Worm (Caenorhabditis elegans): ENCODE data around the gene R02F11.1.

DNA sequence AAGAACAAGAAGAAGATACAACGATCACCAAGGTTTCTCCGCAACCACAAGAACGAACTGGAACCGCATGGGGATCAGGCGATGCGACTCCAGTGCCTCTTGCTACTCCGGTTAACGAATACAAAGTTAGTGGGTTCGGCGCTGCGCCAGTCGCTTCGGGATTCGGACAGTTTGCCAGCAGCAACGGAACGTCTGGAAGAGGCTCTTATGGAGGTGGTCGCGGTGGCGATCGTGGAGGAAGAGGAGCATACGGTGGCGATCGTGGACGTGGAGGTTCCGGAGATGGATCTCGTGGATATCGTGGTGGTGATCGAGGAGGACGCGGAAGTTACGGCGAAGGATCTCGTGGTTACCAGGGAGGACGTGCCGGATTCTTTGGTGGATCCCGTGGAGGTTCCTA, 42.9 kb upstream of the R02F11.1 start:
- TF ChIP-seq R02D3.7 (tag; optimal IDR thresholded peaks at IDR 0.05) (no peak), unc-39 (tag; optimal IDR thresholded peaks at IDR 0.05) (no peak), lsy-2 (tag; optimal IDR thresholded peaks at IDR 0.05) (no peak), ama-1 (optimal IDR thresholded peaks at IDR 0.05) (no peak), nhr-25 (tag; optimal IDR thresholded peaks at IDR 0.05) (no peak), zag-1 (tag; optimal IDR thresholded peaks at IDR 0.05) (no peak), aly-2 (tag; optimal IDR thresholded peaks at IDR 0.05) (no peak), nhr-6 (tag; optimal IDR thresholded peaks at IDR 0.05) (no peak), F13H6.1 (tag; optimal IDR thresholded peaks at IDR 0.05) (no peak), snpc-4 (tag; optimal IDR thresholded peaks at IDR 0.05) (no peak), skn-1 (tag; optimal IDR thresholded peaks at IDR 0.05) (no peak)

Measured in whole organism, L2 larva.